Fruit fly (Drosophila melanogaster) whole organism, embryonic: ENCODE measurements around the gene CG31360.
A peak's percentile ranks its signal among the peaks of the same experiment; 100 is the strongest.

Experiments used
- Atf3 ChIP-seq: fragments of 200-800 bp; sonication (Bioruptor generic); optimal IDR thresholded peaks from 3 replicates; lab custom pipeline; 2016; ENCODE audit warnings: missing biosample characterization, missing genetic modification characterization
- Blimp-1 ChIP-seq: fragments of 200-800 bp; sonication (Bioruptor generic); optimal IDR thresholded peaks from 3 replicates; lab custom pipeline; 2018; ENCODE audit warnings: missing biosample characterization, missing genetic modification characterization, mild to moderate bottlenecking, moderate library complexity, missing genetic modification reagents
- BtbVII ChIP-seq: fragments of 200-800 bp; sonication (Bioruptor generic); optimal IDR thresholded peaks from 3 replicates; lab custom pipeline; 2017; ENCODE audit warnings: missing biosample characterization, mild to moderate bottlenecking, missing genetic modification characterization
- CG11504 ChIP-seq: fragments of 200-800 bp; sonication (Bioruptor generic); optimal IDR thresholded peaks from 3 replicates; lab custom pipeline; 2019; ENCODE audit warnings: missing biosample characterization, mild to moderate bottlenecking, missing genetic modification characterization, moderate library complexity
- CG11560 ChIP-seq: fragments of 200-800 bp; sonication (Bioruptor generic); IDR thresholded peaks from 3 replicates; pipeline ENCODE4 v1.3.6; 2022; ENCODE audit warnings: missing biosample characterization, missing genetic modification characterization
- CG12659 ChIP-seq: fragments of 200-800 bp; sonication (Bioruptor generic); optimal IDR thresholded peaks from 3 replicates; lab custom pipeline; 2017; ENCODE audit warnings: mild to moderate bottlenecking, missing biosample characterization, missing genetic modification reagents, missing genetic modification characterization
- CG13296 ChIP-seq: fragments of 200-800 bp; sonication (Bioruptor generic); optimal IDR thresholded peaks from 3 replicates; lab custom pipeline; 2018; ENCODE audit warnings: missing biosample characterization, mild to moderate bottlenecking, missing genetic modification characterization
- CG13424 ChIP-seq: fragments of 200-800 bp; sonication (Bioruptor generic); optimal IDR thresholded peaks from 2 replicates; lab custom pipeline; 2019; ENCODE audit warnings: missing biosample characterization, mild to moderate bottlenecking, missing genetic modification characterization, moderate library complexity
- CG14965 ChIP-seq: fragments of 200-800 bp; sonication (Bioruptor generic); optimal IDR thresholded peaks from 2 replicates; lab custom pipeline; 2016; ENCODE audit warnings: missing biosample characterization, missing genetic modification characterization, borderline replicate concordance
- CG1602 ChIP-seq: fragments of 200-800 bp; sonication (Bioruptor generic); optimal IDR thresholded peaks from 3 replicates; lab custom pipeline; 2016; ENCODE audit warnings: missing biosample characterization, missing genetic modification characterization
- CG16863 ChIP-seq: fragments of 200-800 bp; sonication (Bioruptor generic); optimal IDR thresholded peaks from 3 replicates; lab custom pipeline; 2016; ENCODE audit warnings: missing biosample characterization, missing genetic modification characterization
- CG18011 ChIP-seq: fragments of 200-800 bp; sonication (Bioruptor generic); optimal IDR thresholded peaks from 2 replicates; lab custom pipeline; 2017; ENCODE audit warnings: missing biosample characterization, missing genetic modification characterization, mild to moderate bottlenecking, moderate library complexity, missing genotype
- CG18476 ChIP-seq: fragments of 200-800 bp; sonication (Bioruptor generic); optimal IDR thresholded peaks from 2 replicates; lab custom pipeline; 2016; ENCODE audit warnings: missing biosample characterization, mild to moderate bottlenecking, missing genetic modification characterization
- CG2712 ChIP-seq: fragments of 200-800 bp; optimal IDR thresholded peaks from 3 replicates; lab custom pipeline; 2019; ENCODE audit warnings: missing biosample characterization, mild to moderate bottlenecking, missing genetic modification characterization, moderate library complexity
- CG2889 ChIP-seq: fragments of 200-800 bp; sonication (Bioruptor generic); IDR thresholded peaks from 3 replicates; pipeline ENCODE4 v1.3.6; 2022; ENCODE audit warnings: missing biosample characterization, missing genetic modification characterization
- CG31388 ChIP-seq: fragments of 200-800 bp; sonication (Bioruptor generic); optimal IDR thresholded peaks from 2 replicates; lab custom pipeline; 2016; ENCODE audit warnings: missing biosample characterization, missing genetic modification characterization
- CG3281 ChIP-seq: fragments of 200-800 bp; sonication (Bioruptor generic); optimal IDR thresholded peaks from 3 replicates; lab custom pipeline; 2017; ENCODE audit warnings: missing biosample characterization, mild to moderate bottlenecking, missing genetic modification characterization
- CG3838 ChIP-seq: fragments of 200-800 bp; sonication (Bioruptor generic); optimal IDR thresholded peaks from 3 replicates; lab custom pipeline; 2016; ENCODE audit warnings: missing biosample characterization, missing genetic modification characterization
- CG4707 ChIP-seq: fragments of 200-800 bp; sonication (Bioruptor generic); optimal IDR thresholded peaks from 2 replicates; lab custom pipeline; 2018; ENCODE audit warnings: missing biosample characterization, mild to moderate bottlenecking, missing genetic modification characterization, moderate library complexity
- CG6813 ChIP-seq: fragments of 200-800 bp; sonication (Bioruptor generic); optimal IDR thresholded peaks from 2 replicates; lab custom pipeline; 2017; ENCODE audit warnings: missing biosample characterization, missing genetic modification characterization, mild to moderate bottlenecking, moderate library complexity, missing genetic modification reagents
- CG8478 ChIP-seq: fragments of >200 bp; optimal IDR thresholded peaks from 2 replicates; lab custom pipeline; 2018
- CG9215 ChIP-seq: fragments of 200-800 bp; sonication (Bioruptor generic); IDR thresholded peaks from 2 replicates; pipeline ENCODE4 v1.3.6; 2022; ENCODE audit warnings: missing biosample characterization, missing genetic modification characterization
- CG9817 ChIP-seq: fragments of 200-800 bp; sonication (Bioruptor generic); optimal IDR thresholded peaks from 2 replicates; lab custom pipeline; 2018; ENCODE audit warnings: missing biosample characterization, mild to moderate bottlenecking, missing genetic modification characterization, moderate library complexity
- CG9932 ChIP-seq: fragments of 200-800 bp; sonication (Bioruptor generic); IDR thresholded peaks from 2 replicates; pipeline ENCODE4 v1.3.6; 2022; ENCODE audit warnings: missing biosample characterization, missing genetic modification characterization
- CkIIα-i1 ChIP-seq: fragments of 200-800 bp; sonication (Bioruptor generic); IDR thresholded peaks from 2 replicates; pipeline ENCODE4 v1.3.6; 2022; ENCODE audit warnings: missing biosample characterization, missing genetic modification characterization
- Dek ChIP-seq: fragments of 200-800 bp; sonication (Bioruptor generic); optimal IDR thresholded peaks from 3 replicates; lab custom pipeline; 2019; ENCODE audit warnings: missing biosample characterization, mild to moderate bottlenecking, missing genetic modification characterization, moderate library complexity
- Dip3 ChIP-seq: fragments of 200-800 bp; sonication (Bioruptor generic); optimal IDR thresholded peaks from 3 replicates; lab custom pipeline; 2016; ENCODE audit warnings: missing biosample characterization, missing genetic modification characterization
- ERR ChIP-seq: fragments of 200-800 bp; sonication (Bioruptor generic); optimal IDR thresholded peaks from 2 replicates; lab custom pipeline; 2016; ENCODE audit warnings: missing biosample characterization, missing genetic modification characterization
- Kr ChIP-seq: fragments of 200-800 bp; sonication (Bioruptor generic); optimal IDR thresholded peaks from 2 replicates; lab custom pipeline; 2017; ENCODE audit warnings: missing biosample characterization, mild to moderate bottlenecking, missing genetic modification characterization
- Oli ChIP-seq: fragments of 200-800 bp; sonication (Bioruptor generic); optimal IDR thresholded peaks from 2 replicates; lab custom pipeline; 2018; ENCODE audit warnings: missing biosample characterization, mild to moderate bottlenecking, missing genetic modification characterization, moderate library complexity
- YL-1 ChIP-seq: fragments of 200-800 bp; sonication (Bioruptor generic); optimal IDR thresholded peaks from 3 replicates; lab custom pipeline; 2017; ENCODE audit warnings: missing biosample characterization, mild to moderate bottlenecking, missing genetic modification characterization
- abd-A ChIP-seq: fragments of 200-800 bp; sonication (Bioruptor generic); optimal IDR thresholded peaks from 3 replicates; lab custom pipeline; 2019; ENCODE audit warnings: missing biosample characterization, mild to moderate bottlenecking, missing genetic modification characterization, moderate library complexity
- aop ChIP-seq: fragments of 200-800 bp; sonication (Bioruptor generic); IDR thresholded peaks from 2 replicates; pipeline ENCODE4 v1.3.6; 2022; ENCODE audit warnings: missing biosample characterization, missing genetic modification characterization
- ase ChIP-seq: fragments of 200-800 bp; sonication (Bioruptor generic); IDR thresholded peaks from 3 replicates; pipeline ENCODE4 v1.3.6; 2022; ENCODE audit warnings: missing biosample characterization, missing genetic modification characterization
- bcd ChIP-seq: fragments of 200-800 bp; sonication (Bioruptor generic); optimal IDR thresholded peaks from 2 replicates; lab custom pipeline; 2017; ENCODE audit warnings: missing biosample characterization, mild to moderate bottlenecking, missing genetic modification characterization
- cg ChIP-seq: fragments of 200-800 bp; sonication (Bioruptor generic); optimal IDR thresholded peaks from 3 replicates; lab custom pipeline; 2019; ENCODE audit warnings: missing biosample characterization, mild to moderate bottlenecking, missing genetic modification characterization, moderate library complexity
- crp ChIP-seq, 2 experiments: fragments of 200-800 bp; sonication (Bioruptor generic); optimal IDR thresholded peaks; 2 replicates in 1 of 2; 3 replicates in 1 of 2; lab custom pipeline; 2017; ENCODE audit warnings: missing biosample characterization in 2 of 2, missing genetic modification characterization in 2 of 2, mild to moderate bottlenecking in 1 of 2, moderate library complexity in 1 of 2
- cwo ChIP-seq: fragments of 200-800 bp; sonication (Bioruptor generic); optimal IDR thresholded peaks from 3 replicates; lab custom pipeline; 2017; ENCODE audit warnings: missing biosample characterization, missing genetic modification characterization, mild to moderate bottlenecking, moderate library complexity, missing genetic modification reagents
- emc ChIP-seq: fragments of 200-800 bp; sonication (Bioruptor generic); optimal IDR thresholded peaks from 2 replicates; lab custom pipeline; 2016; ENCODE audit warnings: missing biosample characterization, missing genetic modification characterization
- en ChIP-seq: fragments of 200-800 bp; sonication (Bioruptor generic); optimal IDR thresholded peaks from 2 replicates; lab custom pipeline; 2016; ENCODE audit warnings: missing biosample characterization, missing genetic modification characterization
- fd3F ChIP-seq: fragments of 200-800 bp; sonication (Bioruptor generic); optimal IDR thresholded peaks from 2 replicates; lab custom pipeline; 2018; ENCODE audit warnings: missing biosample characterization, mild to moderate bottlenecking, missing genetic modification characterization, moderate library complexity
- fru ChIP-seq: fragments of >200 bp; optimal IDR thresholded peaks from 2 replicates; lab custom pipeline; 2017
- gce ChIP-seq: fragments of 200-800 bp; sonication (Bioruptor generic); IDR thresholded peaks from 3 replicates; pipeline ENCODE4 v1.3.6; 2022; ENCODE audit warnings: missing biosample characterization, missing genetic modification characterization
- gem ChIP-seq: fragments of 200-800 bp; sonication (Bioruptor generic); optimal IDR thresholded peaks from 2 replicates; lab custom pipeline; 2019; ENCODE audit warnings: missing biosample characterization, mild to moderate bottlenecking, missing genetic modification characterization, moderate library complexity
- gfzf ChIP-seq: fragments of 200-800 bp; sonication (Bioruptor generic); optimal IDR thresholded peaks from 2 replicates; lab custom pipeline; 2016; ENCODE audit warnings: missing biosample characterization, mild to moderate bottlenecking, missing genetic modification characterization, moderate library complexity
- jing ChIP-seq: fragments of 200-800 bp; sonication (Bioruptor generic); optimal IDR thresholded peaks from 2 replicates; lab custom pipeline; 2018; ENCODE audit warnings: missing biosample characterization, mild to moderate bottlenecking, missing genetic modification characterization
- slp2 ChIP-seq: fragments of 200-800 bp; sonication (Bioruptor generic); optimal IDR thresholded peaks from 2 replicates; lab custom pipeline; 2016; ENCODE audit warnings: missing biosample characterization, missing genetic modification characterization
- tap ChIP-seq: fragments of 200-800 bp; optimal IDR thresholded peaks from 3 replicates; lab custom pipeline; 2019; ENCODE audit warnings: missing biosample characterization, mild to moderate bottlenecking, missing genetic modification characterization, moderate library complexity
- tll ChIP-seq, 2 experiments: fragments of 200-800 bp in 1 of 2; fragments of >200 bp in 1 of 2; sonication (Bioruptor generic) in 1 of 2; optimal IDR thresholded peaks; 2 replicates each; lab custom pipeline; 2017 to 2019; ENCODE audit warnings: missing biosample characterization in 2 of 2, missing genetic modification characterization in 2 of 2, mild to moderate bottlenecking in 1 of 2, moderate library complexity in 1 of 2
- unc-4 ChIP-seq: fragments of 200-800 bp; sonication (Bioruptor generic); IDR thresholded peaks from 2 replicates; pipeline ENCODE4 v1.3.6; 2022; ENCODE audit warnings: missing biosample characterization, missing genetic modification characterization; ENCODE audit not compliant: partially characterized antibody

CG31360 gene

dm6 chr3R:17716858-17717596 is 32.1 kb downstream of the CG31360 start (continued):
- TF ChIP-seq en (no peak), unc-4 (no peak), CG11504 (tag; lab: Kevin White, UChicago) (peak; percentile 16), CG2889 (GFP tag; lab: Robert Waterston, UW) (no peak), aop (no peak), CG12659 (GFP tag; lab: Kevin White, UChicago) (peak; percentile 51), Atf3 (GFP tag; lab: Kevin White, UChicago) (no peak), Blimp-1 (GFP tag; lab: Kevin White, UChicago) (peak; percentile 15), CG18011 (GFP tag; lab: Kevin White, UChicago) (no peak), fd3F (GFP tag; lab: Kevin White, UChicago) (no peak), emc (GFP tag; lab: Kevin White, UChicago) (no peak), bcd (GFP tag; lab: Kevin White, UChicago) (no peak), CG16863 (GFP tag; lab: Kevin White, UChicago) (peak; percentile 36), cg (GFP tag; lab: Kevin White, UChicago) (peak; percentile 96), tll (GFP tag; optimal IDR thresholded peaks at IDR 0.05; lab: Kevin White, UChicago) (no peak), jing (GFP tag; lab: Kevin White, UChicago) (no peak), CG1602 (GFP tag; lab: Kevin White, UChicago) (no peak), gem (tag; lab: Kevin White, UChicago) (no peak), CG13424 (no peak), Dip3 (GFP tag; lab: Kevin White, UChicago) (no peak), CG4707 (GFP tag; lab: Kevin White, UChicago) (peak; percentile 45), CG18476 (no peak), gfzf (GFP tag; lab: Kevin White, UChicago) (no peak), CG8478 (peak; percentile 97), CG2712 (tag; lab: Kevin White, UChicago) (peak; percentile 31), slp2 (GFP tag; lab: Kevin White, UChicago) (no peak), Oli (tag; lab: Kevin White, UChicago) (no peak), CG31388 (GFP tag; lab: Kevin White, UChicago) (no peak), ase (GFP tag; lab: Robert Waterston, UW) (no peak), ERR (GFP tag; lab: Kevin White, UChicago) (peak; percentile 61), CG3281 (GFP tag; lab: Kevin White, UChicago) (peak; percentile 34), crp (GFP tag; optimal IDR thresholded peaks at IDR 0.05; lab: Kevin White, UChicago) (no peak), BtbVII (GFP tag; lab: Kevin White, UChicago) (no peak), tap (tag; lab: Kevin White, UChicago) (peak; percentile 10), CG11560 (tag; lab: Robert Waterston, UW) (no peak), YL-1 (GFP tag; lab: Kevin White, UChicago) (peak; percentile 49), CG3838 (GFP tag; lab: Kevin White, UChicago) (no peak), CG9932 (GFP tag; lab: Robert Waterston, UW) (no peak), CG14965 (GFP tag; lab: Kevin White, UChicago) (no peak), CG13296 (GFP tag; lab: Kevin White, UChicago) (peak; percentile 38), abd-A (tag; lab: Kevin White, UChicago) (peak; percentile 94), CG9817 (tag; lab: Kevin White, UChicago) (no peak), CkIIα-i1 (GFP tag; lab: Robert Waterston, UW) (no peak), Kr (GFP tag; lab: Kevin White, UChicago) (no peak), CG6813 (GFP tag; lab: Kevin White, UChicago) (peak; percentile 32), Dek (no peak), cwo (GFP tag; lab: Kevin White, UChicago) (peak; percentile 72), CG9215 (GFP tag; lab: Robert Waterston, UW) (no peak), gce (no peak), fru (lab: Kevin White, UChicago) (no peak)
